Worm (Caenorhabditis elegans): Measurements from ENCODE around the gene zip-2.

DNA sequence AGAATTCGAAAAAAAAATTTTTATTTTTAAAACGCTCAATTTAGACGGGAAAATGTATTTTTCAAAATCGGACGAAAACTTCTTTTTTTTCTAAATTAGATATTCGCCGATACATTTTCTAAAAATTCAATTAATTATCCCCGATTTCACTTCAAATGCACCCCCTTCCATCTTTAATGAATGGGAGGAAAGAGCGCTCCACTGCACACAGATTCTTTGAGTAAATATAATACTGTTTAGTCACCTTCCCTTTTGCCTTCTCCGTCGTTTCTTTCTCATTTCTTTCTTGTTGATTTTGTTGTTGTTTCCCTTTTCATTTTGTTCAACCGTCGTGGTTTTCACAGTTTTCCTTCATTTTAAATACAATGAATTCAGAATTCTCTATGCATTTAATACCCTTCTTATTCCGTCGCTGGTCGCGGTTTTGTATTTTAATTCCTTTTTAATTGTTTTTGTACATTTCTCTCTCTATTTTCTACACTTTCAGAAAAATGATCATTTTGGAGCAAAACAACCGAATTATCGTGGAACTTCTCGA lies 29.1 kb downstream of the zip-2 start, which contains the start of gene arx-4:
- TF ChIP-seq ceh-100 (GFP tag; IDR thresholded peaks at IDR 0.05) = no peak
- TF ChIP-seq pha-4 (tag; optimal IDR thresholded peaks at IDR 0.05) = no peak
- no peak for TF ChIP-seq F23B12.7 (tag; optimal IDR thresholded peaks at IDR 0.05; ENCODE audit: insufficient read depth)
- no peak for TF ChIP-seq sea-2 (GFP tag; IDR thresholded peaks at IDR 0.05)
- TF ChIP-seq nfya-2 (GFP tag; IDR thresholded peaks at IDR 0.05) = no peak
- TF ChIP-seq unc-130 (GFP tag; optimal IDR thresholded peaks at IDR 0.05) = no peak
- TF ChIP-seq snpc-3.4 (tag; optimal IDR thresholded peaks at IDR 0.05) = no peak
- no peak for TF ChIP-seq nhr-90 (tag; optimal IDR thresholded peaks at IDR 0.05)
- TF ChIP-seq lin-26 (GFP tag; IDR thresholded peaks at IDR 0.05) = no peak

All from whole organism, young adult.